Fruit fly (Drosophila melanogaster): ENCODE results near the gene Nepl13.

DNA sequence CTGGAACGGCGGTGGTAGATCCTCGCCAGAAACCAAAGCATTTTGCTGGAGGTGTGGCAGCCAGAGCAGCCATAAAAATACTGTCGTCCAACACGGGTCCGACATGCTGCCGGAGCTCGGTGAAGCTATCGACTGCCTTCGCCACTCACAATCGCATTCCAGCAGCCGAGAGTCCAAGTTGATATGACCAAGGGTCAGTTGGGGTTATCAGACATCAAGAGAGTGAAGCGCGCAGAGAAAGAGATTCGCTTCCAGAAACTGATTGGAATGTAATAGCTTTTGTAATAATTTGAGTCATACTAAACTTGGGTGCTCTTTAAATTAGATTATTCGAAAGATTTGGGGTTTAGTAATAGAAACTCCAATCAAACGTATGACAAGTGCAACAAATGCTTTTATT is 2.7 kb upstream of the Nepl13 start, which contains the start of gene Nepl14:
- TF ChIP-seq svp (GFP tag) (peak; percentile 100), CG11762 (GFP tag; optimal IDR thresholded peaks at IDR 0.05; ENCODE audit: insufficient read depth) (no peak), CG3919 (GFP tag; optimal IDR thresholded peaks at IDR 0.05) (no peak), CG4318 (GFP tag; optimal IDR thresholded peaks at IDR 0.05) (no peak), eg (GFP tag; IDR thresholded peaks at IDR 0.05) (no peak), pdm3 (GFP tag; optimal IDR thresholded peaks at IDR 0.05) (no peak), Hr38 (GFP tag; optimal IDR thresholded peaks at IDR 0.05) (no peak), CG6792 (GFP tag; optimal IDR thresholded peaks at IDR 0.05) (no peak), spab (GFP tag; optimal IDR thresholded peaks at IDR 0.05) (no peak), Eip78C (GFP tag) (no peak), Sox102F (GFP tag; optimal IDR thresholded peaks at IDR 0.05) (no peak), dsx (GFP tag; optimal IDR thresholded peaks at IDR 0.05; ENCODE audit: poor library complexity, severe bottlenecking) (no peak), CG6163 (GFP tag; IDR thresholded peaks at IDR 0.05) (no peak), CG1621 (tag; optimal IDR thresholded peaks at IDR 0.05) (no peak)

Measured in whole organism, prepupa.